Worm (Caenorhabditis elegans): Measurements from ENCODE around the gene F56C9.10.

DNA sequence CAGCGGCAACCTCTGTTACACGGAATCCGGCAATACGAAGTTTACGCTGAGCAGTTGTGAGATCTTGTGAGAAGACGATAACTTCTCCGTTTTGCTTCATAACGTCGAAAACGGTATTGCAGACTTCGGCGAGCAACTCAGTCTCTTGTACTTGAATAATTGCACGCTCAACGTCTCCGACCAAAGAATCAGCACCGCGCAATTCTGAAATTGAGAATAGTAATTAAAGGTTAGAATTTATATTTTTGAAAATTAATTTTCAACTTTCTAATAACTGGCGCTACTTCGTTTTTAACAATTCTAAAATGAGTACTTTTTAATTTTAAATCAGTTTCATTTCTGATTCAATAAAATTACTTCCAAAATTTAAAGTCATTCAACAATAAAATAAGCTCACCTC is 43.4 kb upstream of the F56C9.10 start:
- no peak for TF ChIP-seq sea-1 (GFP tag; conservative IDR thresholded peaks at IDR 0.05)
- TF ChIP-seq ceh-36 (tag; optimal IDR thresholded peaks at IDR 0.05), result no peak
- TF ChIP-seq ets-7 (tag; optimal IDR thresholded peaks at IDR 0.05), result no peak
- no peak for TF ChIP-seq hnd-1 (tag; optimal IDR thresholded peaks at IDR 0.05)
- no peak for TF ChIP-seq ama-1 (optimal IDR thresholded peaks at IDR 0.05)
- no peak for TF ChIP-seq ceh-13 (GFP tag; optimal IDR thresholded peaks at IDR 0.05)
- TF ChIP-seq B0310.2 (tag; optimal IDR thresholded peaks at IDR 0.05), result no peak
- TF ChIP-seq flt-1 (GFP tag; IDR thresholded peaks at IDR 0.05), result no peak

All from whole organism, early embryonic.